Worm (Caenorhabditis elegans) whole organism, L1 larva: Measurements from ENCODE around the gene F42F12.3.

ENCODE experiments used
- C04F5.9 ChIP-seq: sonication (generic microtip); optimal IDR thresholded peaks from 2 replicates; lab custom pipeline; 2016; ENCODE audit warnings: missing genetic modification characterization, missing compliant biosample characterization
- C34B4.2 ChIP-seq: sonication (generic microtip); optimal IDR thresholded peaks from 2 replicates; lab custom pipeline; 2017; ENCODE audit warnings: mild to moderate bottlenecking, missing genetic modification characterization, missing compliant biosample characterization
- F16B12.6 ChIP-seq: fragments of 150-350 bp; optimal IDR thresholded peaks from 2 replicates; lab custom pipeline; 2014; ENCODE audit warnings: missing biosample characterization, missing genetic modification characterization
- Y116A8C.19 ChIP-seq: sonication (generic microtip); optimal IDR thresholded peaks from 2 replicates; lab custom pipeline; 2016; ENCODE audit warnings: missing compliant biosample characterization, missing genetic modification characterization, borderline replicate concordance
- alr-1 ChIP-seq: fragments of 200-800 bp; sonication (Bioruptor generic); optimal IDR thresholded peaks from 2 replicates; lab custom pipeline; 2018; ENCODE audit warnings: borderline replicate concordance, mild to moderate bottlenecking, missing genetic modification characterization, missing compliant biosample characterization
- aly-2 ChIP-seq: fragments of 150-350 bp; optimal IDR thresholded peaks from 2 replicates; lab custom pipeline; 2014; ENCODE audit warnings: missing biosample characterization, missing genetic modification characterization
- ama-1 ChIP-seq: fragments of 150-350 bp; optimal IDR thresholded peaks from 2 replicates; lab custom pipeline; 2014
- blmp-1 ChIP-seq: fragments of 150-350 bp; optimal IDR thresholded peaks from 2 replicates; lab custom pipeline; 2014; ENCODE audit warnings: missing biosample characterization, missing genetic modification characterization
- ceh-63 ChIP-seq: fragments of 200-800 bp; sonication (Bioruptor generic); optimal IDR thresholded peaks from 2 replicates; lab custom pipeline; 2018; ENCODE audit warnings: mild to moderate bottlenecking, missing genetic modification characterization, missing compliant biosample characterization
- dpl-1 ChIP-seq, 3 experiments: fragments of 150-350 bp in 2 of 3; sonication (generic microtip) in 1 of 3; optimal IDR thresholded peaks; 2 replicates each; lab custom pipeline; 2014 to 2017; ENCODE audit warnings: missing biosample characterization in 3 of 3, missing genetic modification characterization in 3 of 3, missing genetic modification reagents in 3 of 3
- dsc-1 ChIP-seq: sonication (generic microtip); optimal IDR thresholded peaks from 2 replicates; lab custom pipeline; 2016; ENCODE audit warnings: mild to moderate bottlenecking, missing genetic modification characterization, missing compliant biosample characterization
- efl-1 ChIP-seq, 4 experiments: fragments of 150-350 bp; optimal IDR thresholded peaks in 3 of 4; peaks in 1 of 4; 1 replicate in 1 of 4; 2 replicates in 3 of 4; lab custom pipeline; 2014; ENCODE audit warnings: missing biosample characterization in 2 of 4, missing genetic modification characterization in 2 of 4, missing genetic modification reagents in 2 of 4
- egl-13 ChIP-seq: sonication (generic microtip); optimal IDR thresholded peaks from 2 replicates; lab custom pipeline; 2016; ENCODE audit warnings: missing genotype, missing genetic modification reagents, missing genetic modification characterization, missing compliant biosample characterization
- egl-27 ChIP-seq, 2 experiments: fragments of 150-350 bp in 1 of 2; sonication (generic microtip); optimal IDR thresholded peaks; 3 replicates each; lab custom pipeline; 2017 to 2018; ENCODE audit warnings: missing biosample characterization in 2 of 2, missing genetic modification characterization in 2 of 2, missing genetic modification reagents in 2 of 2
- elt-3 ChIP-seq, 6 experiments: fragments of 150-350 bp in 1 of 6; sonication (generic microtip); optimal IDR thresholded peaks; 2 replicates each; lab custom pipeline; 2017 to 2018; ENCODE audit warnings: missing biosample characterization in 6 of 6, missing genetic modification characterization in 6 of 6, inconsistent platforms in 1 of 6
- ets-5 ChIP-seq: fragments of 200-800 bp; sonication (Bioruptor generic); IDR thresholded peaks from 2 replicates; pipeline ENCODE4 v1.3.6; 2022; ENCODE audit warnings: missing genetic modification characterization, missing compliant biosample characterization
- fkh-10 ChIP-seq: sonication (generic microtip); optimal IDR thresholded peaks from 2 replicates; lab custom pipeline; 2017; ENCODE audit warnings: missing biosample characterization, missing genetic modification reagents, missing genetic modification characterization
- fkh-4 ChIP-seq: sonication (generic microtip); optimal IDR thresholded peaks from 2 replicates; lab custom pipeline; 2016; ENCODE audit warnings: missing compliant biosample characterization, missing genetic modification characterization, borderline replicate concordance
- fkh-8 ChIP-seq: sonication (generic microtip); optimal IDR thresholded peaks from 2 replicates; lab custom pipeline; 2016; ENCODE audit warnings: mild to moderate bottlenecking, missing genetic modification characterization, missing compliant biosample characterization
- grh-1 ChIP-seq: fragments of 200-800 bp; sonication (Bioruptor generic); IDR thresholded peaks from 2 replicates; pipeline ENCODE4 v1.3.6; 2022; ENCODE audit warnings: missing genetic modification reagents, missing genetic modification characterization, missing compliant biosample characterization
- hlh-4 ChIP-seq: sonication (generic microtip); optimal IDR thresholded peaks from 2 replicates; lab custom pipeline; 2016; ENCODE audit warnings: mild to moderate bottlenecking, missing genetic modification characterization, missing compliant biosample characterization
- irx-1 ChIP-seq: sonication (generic microtip); optimal IDR thresholded peaks from 2 replicates; lab custom pipeline; 2016; ENCODE audit warnings: missing genetic modification characterization, missing compliant biosample characterization
- jun-1 ChIP-seq: fragments of 150-350 bp; optimal IDR thresholded peaks from 2 replicates; lab custom pipeline; 2014; ENCODE audit warnings: missing biosample characterization, missing genetic modification reagents, missing genetic modification characterization
- lin-13 ChIP-seq: fragments of 150-350 bp; optimal IDR thresholded peaks from 2 replicates; lab custom pipeline; 2014; ENCODE audit warnings: missing biosample characterization, missing genetic modification reagents, missing genetic modification characterization
- lin-14 ChIP-seq: fragments of 200-800 bp; sonication (Bioruptor generic); optimal IDR thresholded peaks from 2 replicates; lab custom pipeline; 2018; ENCODE audit warnings: mild to moderate bottlenecking, missing genetic modification characterization, moderate library complexity, missing compliant biosample characterization
- lir-3 ChIP-seq: sonication (generic microtip); optimal IDR thresholded peaks from 2 replicates; lab custom pipeline; 2016; ENCODE audit warnings: mild to moderate bottlenecking, missing genetic modification characterization, moderate library complexity, missing compliant biosample characterization; ENCODE audit not compliant: poor library complexity
- lsy-2 ChIP-seq, 2 experiments: fragments of 150-350 bp; optimal IDR thresholded peaks; 2 replicates each; lab custom pipeline; 2014; ENCODE audit warnings: missing biosample characterization in 2 of 2, missing genetic modification characterization in 2 of 2
- mab-9 ChIP-seq: fragments of 200-800 bp; sonication (Bioruptor generic); IDR thresholded peaks from 2 replicates; pipeline ENCODE4 v1.3.6; 2022; ENCODE audit warnings: missing genetic modification reagents, missing genetic modification characterization, missing compliant biosample characterization
- mep-1 ChIP-seq: fragments of 150-350 bp; optimal IDR thresholded peaks from 2 replicates; lab custom pipeline; 2014; ENCODE audit warnings: missing biosample characterization, missing genetic modification characterization
- nhr-12 ChIP-seq: sonication (generic microtip); optimal IDR thresholded peaks from 2 replicates; lab custom pipeline; 2017; ENCODE audit warnings: missing biosample characterization, missing genetic modification characterization
- nhr-19 ChIP-seq: fragments of 200-800 bp; sonication (Bioruptor generic); conservative IDR thresholded peaks from 2 replicates; pipeline ENCODE4 v1.3.6; 2022; ENCODE audit warnings: missing genetic modification characterization, missing compliant biosample characterization
- nhr-20 ChIP-seq: sonication (generic microtip); optimal IDR thresholded peaks from 2 replicates; lab custom pipeline; 2016; ENCODE audit warnings: mild to moderate bottlenecking, missing genetic modification characterization, missing compliant biosample characterization
- nhr-28 ChIP-seq: fragments of 150-350 bp; optimal IDR thresholded peaks from 2 replicates; lab custom pipeline; 2014; ENCODE audit warnings: missing biosample characterization, missing genetic modification characterization
- nhr-47 ChIP-seq: sonication (generic microtip); optimal IDR thresholded peaks from 2 replicates; lab custom pipeline; 2016; ENCODE audit warnings: mild to moderate bottlenecking, missing genetic modification characterization, moderate library complexity, missing compliant biosample characterization
- nhr-71 ChIP-seq: sonication (generic microtip); optimal IDR thresholded peaks from 2 replicates; lab custom pipeline; 2016; ENCODE audit warnings: mild to moderate bottlenecking, missing genetic modification characterization, moderate library complexity, missing compliant biosample characterization
- nhr-76 ChIP-seq: sonication (generic microtip); optimal IDR thresholded peaks from 2 replicates; lab custom pipeline; 2017; ENCODE audit warnings: missing biosample characterization, missing genetic modification characterization
- nhr-84 ChIP-seq: sonication (generic microtip); optimal IDR thresholded peaks from 2 replicates; lab custom pipeline; 2017; ENCODE audit warnings: missing biosample characterization, missing genetic modification characterization
- pqm-1 ChIP-seq: sonication (generic microtip); optimal IDR thresholded peaks from 3 replicates; lab custom pipeline; 2017; ENCODE audit warnings: missing biosample characterization, missing genetic modification characterization
- rnt-1 ChIP-seq: sonication (generic microtip); optimal IDR thresholded peaks from 2 replicates; lab custom pipeline; 2016; ENCODE audit warnings: mild to moderate bottlenecking, missing genetic modification characterization, moderate library complexity, missing compliant biosample characterization
- skn-1 ChIP-seq: fragments of 150-350 bp; optimal IDR thresholded peaks from 2 replicates; lab custom pipeline; 2014; ENCODE audit warnings: missing biosample characterization, missing genetic modification characterization
- snpc-4 ChIP-seq: fragments of 150-350 bp; optimal IDR thresholded peaks from 2 replicates; lab custom pipeline; 2014; ENCODE audit warnings: missing biosample characterization, missing genetic modification characterization
- snu-23 ChIP-seq: sonication (generic microtip); optimal IDR thresholded peaks from 2 replicates; lab custom pipeline; 2016; ENCODE audit warnings: missing genetic modification characterization, missing compliant biosample characterization
- sox-4 ChIP-seq: sonication (generic microtip); optimal IDR thresholded peaks from 2 replicates; lab custom pipeline; 2016; ENCODE audit warnings: missing genetic modification characterization, missing compliant biosample characterization
- sptf-1 ChIP-seq: fragments of 150-350 bp; optimal IDR thresholded peaks from 2 replicates; lab custom pipeline; 2014; ENCODE audit warnings: missing biosample characterization, missing genetic modification characterization
- sup-37 ChIP-seq: fragments of 200-800 bp; sonication (Bioruptor generic); optimal IDR thresholded peaks from 2 replicates; lab custom pipeline; 2018; ENCODE audit warnings: mild to moderate bottlenecking, missing genetic modification characterization, missing compliant biosample characterization
- swsn-7 ChIP-seq: sonication (generic microtip); optimal IDR thresholded peaks from 2 replicates; lab custom pipeline; 2016; ENCODE audit warnings: missing genetic modification characterization, missing compliant biosample characterization
- unc-130 ChIP-seq: fragments of 150-350 bp; optimal IDR thresholded peaks from 2 replicates; lab custom pipeline; 2017; ENCODE audit warnings: missing biosample characterization, missing genetic modification characterization, inconsistent platforms
- unc-30 ChIP-seq: sonication (generic microtip); optimal IDR thresholded peaks from 2 replicates; lab custom pipeline; 2017; ENCODE audit warnings: missing biosample characterization, missing genetic modification characterization
- unc-62 ChIP-seq: fragments of 150-350 bp; optimal IDR thresholded peaks from 2 replicates; lab custom pipeline; 2014; ENCODE audit warnings: missing biosample characterization, missing genetic modification reagents, missing genetic modification characterization
- unc-86 ChIP-seq: sonication (generic microtip); optimal IDR thresholded peaks from 2 replicates; lab custom pipeline; 2016; ENCODE audit warnings: missing genetic modification characterization, missing compliant biosample characterization
- zag-1 ChIP-seq: fragments of 150-350 bp; optimal IDR thresholded peaks from 2 replicates; lab custom pipeline; 2014; ENCODE audit warnings: missing biosample characterization, missing genetic modification characterization
- ztf-4 ChIP-seq: fragments of 150-350 bp; optimal IDR thresholded peaks from 2 replicates; lab custom pipeline; 2014; ENCODE audit warnings: missing biosample characterization, missing genetic modification characterization

F42F12.3 gene

DNA sequence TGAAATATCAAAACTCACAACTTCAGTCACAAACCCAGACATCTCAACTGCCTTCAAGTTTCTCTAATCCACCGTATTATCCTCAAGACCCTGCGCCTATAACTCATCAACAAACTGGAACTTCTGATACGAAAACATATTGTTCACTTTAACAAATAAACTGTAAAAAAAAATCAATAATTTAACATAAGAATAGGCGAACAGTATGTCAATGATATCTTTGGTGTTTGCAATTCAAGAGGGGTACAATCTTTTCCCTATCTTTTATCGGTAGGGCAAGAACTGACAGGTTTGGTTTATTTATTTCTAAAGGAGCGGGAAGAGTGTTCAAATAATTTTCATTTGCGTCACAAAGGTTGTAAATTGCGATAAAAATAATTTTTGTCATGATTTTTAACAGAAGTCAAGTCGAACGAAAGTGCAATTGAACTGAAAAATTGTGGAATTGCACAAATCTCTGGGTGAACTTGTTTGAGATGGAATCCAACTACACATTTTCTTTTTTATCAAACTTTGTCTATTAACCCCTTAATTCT lies 12.6 kb downstream of the F42F12.3 start (continued):
- TF ChIP-seq grh-1 (GFP tag; lab: Robert Waterston, UW) (peak; percentile 92), lin-14 (GFP tag; lab: Kevin White, UChicago) (peak; percentile 96), unc-30 (tag; lab: Kevin White, UChicago) (no peak), C04F5.9 (peak; percentile 93), nhr-28 (tag; lab: Kevin White, UChicago) (peak; percentile 64), nhr-71 (tag; lab: Kevin White, UChicago) (peak; percentile 98), C34B4.2 (tag; lab: Kevin White, UChicago) (no peak), lsy-2 (tag; optimal IDR thresholded peaks at IDR 0.05; lab: Kevin White, UChicago) (peak; percentile 96), unc-62 (GFP tag; lab: Kevin White, UChicago) (no peak), nhr-20 (tag; lab: Kevin White, UChicago) (peak; percentile 98), nhr-19 (GFP tag; lab: Robert Waterston, UW) (peak; percentile 97), dsc-1 (tag; lab: Kevin White, UChicago) (peak; percentile 100), snpc-4 (tag; lab: Kevin White, UChicago) (peak; percentile 93), Y116A8C.19 (tag; lab: Kevin White, UChicago) (no peak), nhr-12 (tag; lab: Kevin White, UChicago) (peak; percentile 64), swsn-7 (tag; lab: Kevin White, UChicago) (peak; percentile 98), lin-13 (GFP tag; lab: Kevin White, UChicago) (peak; percentile 96), pqm-1 (peak; percentile 89), nhr-47 (tag; lab: Kevin White, UChicago) (peak; percentile 99), egl-27 (tag; optimal IDR thresholded peaks at IDR 0.05; lab: Kevin White, UChicago) (peak; percentile 76 to 84), mep-1 (peak; percentile 100), efl-1 (optimal IDR thresholded peaks at IDR 0.05; lab: Kevin White, UChicago) (peak; percentile 80 to 83), efl-1 (GFP tag; optimal IDR thresholded peaks at IDR 0.05 in 1 of 2; lab: Kevin White, UChicago) (peak; percentile 52 to 96), aly-2 (tag; lab: Kevin White, UChicago) (peak; percentile 99), ets-5 (GFP tag; lab: Robert Waterston, UW) (no peak), rnt-1 (peak; percentile 95), hlh-4 (peak; percentile 59), ztf-4 (tag; lab: Kevin White, UChicago) (peak; percentile 96), blmp-1 (peak; percentile 54), ama-1 (lab: Kevin White, UChicago) (no peak), fkh-4 (tag; lab: Kevin White, UChicago) (peak; percentile 88), elt-3 (tag; optimal IDR thresholded peaks at IDR 0.05; lab: Kevin White, UChicago) (peak in 4 of 6 experiments; percentile 54 to 100 (median 89)), ceh-63 (peak; percentile 77), dpl-1 (GFP tag; optimal IDR thresholded peaks at IDR 0.05; lab: Kevin White, UChicago) (peak; percentile 55 to 67 (median 65)), sptf-1 (no peak), fkh-10 (GFP tag; lab: Kevin White, UChicago) (peak; percentile 99), skn-1 (tag; lab: Kevin White, UChicago) (peak; percentile 98), irx-1 (peak; percentile 99), egl-13 (peak; percentile 96), unc-86 (tag; lab: Kevin White, UChicago) (peak; percentile 66), F16B12.6 (tag; lab: Kevin White, UChicago) (no peak), sox-4 (peak; percentile 99), nhr-76 (tag; lab: Kevin White, UChicago) (peak; percentile 90), mab-9 (GFP tag; lab: Robert Waterston, UW) (peak; percentile 92), nhr-84 (peak; percentile 97), zag-1 (tag; lab: Kevin White, UChicago) (peak; percentile 84), alr-1 (tag; lab: Kevin White, UChicago) (no peak), snu-23 (GFP tag; lab: Kevin White, UChicago) (peak; percentile 99), jun-1 (tag; lab: Kevin White, UChicago) (peak; percentile 99), lir-3 (tag; lab: Kevin White, UChicago) (peak; percentile 94), unc-130 (tag; lab: Kevin White, UChicago) (no peak), sup-37 (GFP tag; lab: Kevin White, UChicago) (peak; percentile 88), fkh-8 (peak; percentile 94)
